Comparison of ENCODE assay signal across 1 worm cellular context in the genomic region with DNA sequence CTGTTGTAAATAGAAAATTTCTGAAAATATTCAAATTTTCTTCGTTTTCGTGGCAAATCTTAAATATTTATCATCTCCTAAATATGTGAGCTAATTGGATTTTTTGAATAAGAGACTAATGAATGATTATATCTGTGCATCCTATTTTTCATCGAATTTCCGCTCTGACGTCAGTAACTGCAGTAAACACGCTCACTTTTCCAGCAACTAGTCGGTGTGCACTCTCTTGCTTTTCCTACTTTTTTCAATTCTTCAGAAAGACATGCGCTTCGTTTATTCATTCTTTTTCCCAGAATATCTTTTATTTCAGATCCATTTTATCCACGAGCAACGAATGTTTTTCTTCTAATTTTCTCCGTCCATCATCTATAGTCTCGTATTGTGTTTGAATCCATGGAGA.
TF ChIP-seq lines count a peak whose summit lies in the region.

No protein-coding gene starts in this region.

TF ChIP-seq in whole organism, L1 larva, 84 proteins besides CTCF, POLR2A, EP300 and RAD21 (continued from another document):
- TF ChIP-seq zip-4 (GFP tag; optimal IDR thresholded peaks at IDR 0.05; lab: Kevin White, UChicago): no peak
- TF ChIP-seq rnt-1 (tag; optimal IDR thresholded peaks at IDR 0.05; lab: Kevin White, UChicago): no peak
- no peak for TF ChIP-seq nhr-12 (tag; optimal IDR thresholded peaks at IDR 0.05; lab: Kevin White, UChicago)
- no peak for TF ChIP-seq Y116A8C.19 (tag; optimal IDR thresholded peaks at IDR 0.05; lab: Kevin White, UChicago; ENCODE audit: borderline replicate concordance)
- TF ChIP-seq nhr-11 (tag; optimal IDR thresholded peaks at IDR 0.05; lab: Kevin White, UChicago): peak; percentile 45
- TF ChIP-seq snpc-4 (tag; optimal IDR thresholded peaks at IDR 0.05; lab: Kevin White, UChicago): no peak
- no peak for TF ChIP-seq hpl-2 (GFP tag; optimal IDR thresholded peaks at IDR 0.05; lab: Kevin White, UChicago)
- no peak for TF ChIP-seq lin-13 (GFP tag; optimal IDR thresholded peaks at IDR 0.05; lab: Kevin White, UChicago)
- no peak for TF ChIP-seq sup-37 (GFP tag; optimal IDR thresholded peaks at IDR 0.05; lab: Kevin White, UChicago)
- TF ChIP-seq hlh-17 (GFP tag; optimal IDR thresholded peaks at IDR 0.05; lab: Kevin White, UChicago; ENCODE audit: borderline replicate concordance): no peak
- peak; percentile 63 for TF ChIP-seq lin-14 (GFP tag; optimal IDR thresholded peaks at IDR 0.05; lab: Kevin White, UChicago)
- no peak for TF ChIP-seq nhr-19 (GFP tag; conservative IDR thresholded peaks at IDR 0.05; lab: Robert Waterston, UW)
- TF ChIP-seq dsc-1 (tag; optimal IDR thresholded peaks at IDR 0.05; lab: Kevin White, UChicago): peak; percentile 92
- TF ChIP-seq lin-39 (tag; optimal IDR thresholded peaks at IDR 0.05; lab: Kevin White, UChicago): no peak
- no peak for TF ChIP-seq nhr-90 (tag; optimal IDR thresholded peaks at IDR 0.05; lab: Kevin White, UChicago; ENCODE audit: poor library complexity)
- TF ChIP-seq ceh-63 (GFP tag; optimal IDR thresholded peaks at IDR 0.05; lab: Kevin White, UChicago): no peak
- TF ChIP-seq unc-86 (tag; optimal IDR thresholded peaks at IDR 0.05; lab: Kevin White, UChicago): peak; percentile 91
- peak; percentile 76 for TF ChIP-seq egl-13 (tag; optimal IDR thresholded peaks at IDR 0.05; lab: Kevin White, UChicago)
- peak; percentile 73 for TF ChIP-seq nhr-71 (tag; optimal IDR thresholded peaks at IDR 0.05; lab: Kevin White, UChicago)
- no peak for TF ChIP-seq unc-62 (GFP tag; optimal IDR thresholded peaks at IDR 0.05; lab: Kevin White, UChicago)
- TF ChIP-seq lin-15B (tag; optimal IDR thresholded peaks at IDR 0.05; lab: Kevin White, UChicago): no peak
- TF ChIP-seq ceh-8 (GFP tag; optimal IDR thresholded peaks at IDR 0.05; lab: Kevin White, UChicago): no peak
- TF ChIP-seq vab-15 (tag; optimal IDR thresholded peaks at IDR 0.05; lab: Kevin White, UChicago): no peak
TF ChIP-seq in whole organism, L1 larva: peak in this region for 12.
